Worm (Caenorhabditis elegans) whole organism, young adult: ENCODE results near the gene ZK402.1.
A peak's percentile ranks its signal among the peaks of the same experiment; 100 is the strongest.
"Not testable (repeated sequence)": the region's sequence is repeated elsewhere in the genome, so short reads cannot be mapped to it uniquely, and the experiment has no call there.

ENCODE experiments used
- F57C9.4 ChIP-seq: sonication (generic microtip); optimal IDR thresholded peaks from 2 replicates; lab custom pipeline; 2017; ENCODE audit warnings: mild to moderate bottlenecking, missing genetic modification characterization, missing compliant biosample characterization
- Y67H2A.10 ChIP-seq: fragments of 200-800 bp; sonication (Bioruptor generic); conservative IDR thresholded peaks from 2 replicates; pipeline ENCODE4 v1.3.6; 2022; ENCODE audit warnings: missing genetic modification reagents, missing genetic modification characterization, missing compliant biosample characterization
- ZK185.1 ChIP-seq: sonication (generic microtip); optimal IDR thresholded peaks from 2 replicates; lab custom pipeline; 2016; ENCODE audit warnings: mild to moderate bottlenecking, missing genetic modification characterization, missing compliant biosample characterization; ENCODE audit not compliant: poor library complexity, severe bottlenecking
- aptf-3 ChIP-seq: fragments of 200-800 bp; sonication (Bioruptor generic); IDR thresholded peaks from 2 replicates; pipeline ENCODE4 v1.3.6; 2022; ENCODE audit warnings: missing genetic modification characterization, missing compliant biosample characterization
- atf-7 ChIP-seq: sonication (generic microtip); optimal IDR thresholded peaks from 2 replicates; lab custom pipeline; 2017; ENCODE audit warnings: mild to moderate bottlenecking, missing genetic modification characterization, missing compliant biosample characterization
- attf-5 ChIP-seq: fragments of 200-800 bp; sonication (Bioruptor generic); optimal IDR thresholded peaks from 2 replicates; lab custom pipeline; 2018; ENCODE audit warnings: mild to moderate bottlenecking, missing genetic modification characterization, missing compliant biosample characterization
- cebp-1 ChIP-seq, 2 experiments: fragments of 200-800 bp in 1 of 2; sonication (Bioruptor generic) in 1 of 2; sonication (generic microtip) in 1 of 2; IDR thresholded peaks in 1 of 2; optimal IDR thresholded peaks in 1 of 2; 2 replicates each; pipeline versions ENCODE4 v1.3.6 to Lab custom; 2017 to 2022; ENCODE audit warnings: missing compliant biosample characterization in 2 of 2, missing genetic modification characterization in 2 of 2, mild to moderate bottlenecking in 1 of 2, missing genetic modification reagents in 1 of 2, moderate library complexity in 1 of 2
- chd-7 ChIP-seq: sonication (generic microtip); optimal IDR thresholded peaks from 2 replicates; lab custom pipeline; 2016; ENCODE audit warnings: mild to moderate bottlenecking, missing genetic modification characterization, moderate library complexity, missing compliant biosample characterization
- dox-1 ChIP-seq: fragments of 200-800 bp; sonication (Bioruptor generic); IDR thresholded peaks from 2 replicates; pipeline ENCODE4 v1.3.6; 2022; ENCODE audit warnings: missing genetic modification reagents, missing genetic modification characterization, missing compliant biosample characterization
- dpff-1 ChIP-seq: sonication (generic microtip); optimal IDR thresholded peaks from 2 replicates; lab custom pipeline; 2017; ENCODE audit warnings: mild to moderate bottlenecking, missing genetic modification characterization, missing compliant biosample characterization
- egl-18 ChIP-seq: fragments of 200-800 bp; sonication (Bioruptor generic); IDR thresholded peaks from 2 replicates; pipeline ENCODE4 v1.3.6; 2022; ENCODE audit warnings: missing genetic modification reagents, missing genetic modification characterization, missing compliant biosample characterization
- egl-44 ChIP-seq: fragments of 200-800 bp; sonication (Bioruptor generic); IDR thresholded peaks from 2 replicates; pipeline ENCODE4 v1.3.6; 2022; ENCODE audit warnings: missing genetic modification reagents, missing genetic modification characterization, missing compliant biosample characterization
- ekl-4 ChIP-seq: fragments of 200-800 bp; sonication (Bioruptor generic); IDR thresholded peaks from 2 replicates; pipeline ENCODE4 v1.3.6; 2022; ENCODE audit warnings: missing genetic modification reagents, missing genetic modification characterization, missing compliant biosample characterization
- fkh-3 ChIP-seq: sonication (generic microtip); optimal IDR thresholded peaks from 2 replicates; lab custom pipeline; 2016; ENCODE audit warnings: mild to moderate bottlenecking, missing genetic modification characterization, missing compliant biosample characterization
- gei-17 ChIP-seq: fragments of 200-800 bp; sonication (Bioruptor generic); optimal IDR thresholded peaks from 2 replicates; lab custom pipeline; 2018; ENCODE audit warnings: mild to moderate bottlenecking, missing genetic modification characterization, missing compliant biosample characterization
- hmg-1.2 ChIP-seq: fragments of 200-800 bp; sonication (Bioruptor generic); IDR thresholded peaks from 2 replicates; pipeline ENCODE4 v1.3.6; 2022; ENCODE audit warnings: missing genetic modification reagents, missing genetic modification characterization, missing compliant biosample characterization
- lin-26 ChIP-seq: fragments of 200-800 bp; sonication (Bioruptor generic); IDR thresholded peaks from 2 replicates; pipeline ENCODE4 v1.3.6; 2022; ENCODE audit warnings: missing genetic modification reagents, missing genetic modification characterization, missing compliant biosample characterization
- lir-1 ChIP-seq: fragments of 200-800 bp; sonication (Bioruptor generic); conservative IDR thresholded peaks from 2 replicates; pipeline ENCODE4 v1.3.6; 2022; ENCODE audit warnings: missing genetic modification reagents, missing genetic modification characterization, missing compliant biosample characterization
- lsl-1 ChIP-seq: fragments of 200-800 bp; sonication (Bioruptor generic); optimal IDR thresholded peaks from 2 replicates; lab custom pipeline; 2018; ENCODE audit warnings: mild to moderate bottlenecking, missing genetic modification characterization, moderate library complexity, missing compliant biosample characterization
- madf-10 ChIP-seq: sonication (generic microtip); optimal IDR thresholded peaks from 2 replicates; lab custom pipeline; 2016; ENCODE audit warnings: mild to moderate bottlenecking, missing genetic modification characterization, missing compliant biosample characterization
- madf-6 ChIP-seq: fragments of 200-800 bp; sonication (Bioruptor generic); IDR thresholded peaks from 2 replicates; pipeline ENCODE4 v1.3.6; 2022; ENCODE audit warnings: missing genetic modification reagents, missing genetic modification characterization, missing compliant biosample characterization
- mcd-1 ChIP-seq: fragments of 200-800 bp; sonication (Bioruptor generic); IDR thresholded peaks from 2 replicates; pipeline ENCODE4 v1.3.6; 2022; ENCODE audit warnings: missing genetic modification reagents, missing genetic modification characterization, missing compliant biosample characterization
- nfya-2 ChIP-seq: fragments of 200-800 bp; sonication (Bioruptor generic); IDR thresholded peaks from 2 replicates; pipeline ENCODE4 v1.3.6; 2022; ENCODE audit warnings: missing genetic modification reagents, missing genetic modification characterization, missing compliant biosample characterization
- nhr-80 ChIP-seq: sonication (generic microtip); optimal IDR thresholded peaks from 2 replicates; lab custom pipeline; 2016; ENCODE audit warnings: missing genetic modification characterization, missing compliant biosample characterization
- nhr-90 ChIP-seq: sonication (generic microtip); optimal IDR thresholded peaks from 2 replicates; lab custom pipeline; 2016; ENCODE audit warnings: missing genotype, mild to moderate bottlenecking, missing genetic modification characterization, missing compliant biosample characterization
- unc-130 ChIP-seq: sonication (generic microtip); optimal IDR thresholded peaks from 2 replicates; lab custom pipeline; 2016; ENCODE audit warnings: missing genetic modification reagents, missing genetic modification characterization, missing compliant biosample characterization
- zfh-2 ChIP-seq: fragments of 200-800 bp; sonication (Bioruptor generic); conservative IDR thresholded peaks from 2 replicates; pipeline ENCODE4 v1.3.6; 2022; ENCODE audit warnings: missing genetic modification reagents, missing genetic modification characterization, missing compliant biosample characterization
- ztf-18 ChIP-seq: sonication (generic microtip); optimal IDR thresholded peaks from 2 replicates; lab custom pipeline; 2016; ENCODE audit warnings: missing genotype, mild to moderate bottlenecking, missing genetic modification characterization, missing compliant biosample characterization
- ztf-26 ChIP-seq: sonication (generic microtip); optimal IDR thresholded peaks from 2 replicates; lab custom pipeline; 2017; ENCODE audit warnings: missing genetic modification characterization, missing compliant biosample characterization

Gene ZK402.1

ce11 chrX:1419163-1419696 lies 15.2 kb downstream of the ZK402.1 start, which contains the start of gene F19G12.9:
TSS of gene F19G12.9 (plus strand) at chrX:1419213.
- TF ChIP-seq mcd-1 (GFP tag; lab: Robert Waterston, UW) (peak; percentile 84), ztf-18 (tag; lab: Kevin White, UChicago) (no peak), nhr-80 (tag; lab: Kevin White, UChicago) (peak; percentile 9), hmg-1.2 (GFP tag; lab: Robert Waterston, UW) (peak; percentile 58)
- TF ChIP-seq, all 124 proteins: peak for 3

- TF ChIP-seq mcd-1 (GFP tag; lab: Robert Waterston, UW) (peak; percentile 46), nhr-80 (tag; lab: Kevin White, UChicago) (peak; percentile 9), madf-10 (tag; lab: Kevin White, UChicago) (no peak), attf-5 (GFP tag; lab: Kevin White, UChicago) (no peak)
Observed at ce11 chrX:1420524-1420923, 16.5 kb downstream of the ZK402.1 start.

- TF ChIP-seq mcd-1 (GFP tag; lab: Robert Waterston, UW) (0 out of 2 replicates have a peak, but pooled peaks have one; percentile 13), nhr-80 (tag; lab: Kevin White, UChicago) (peak; percentile 51), dox-1 (GFP tag; lab: Robert Waterston, UW) (peak; percentile 60; the same call in 1 of the 2 replicates)
Observed at ce11 chrX:1422221-1422620, 18.1 kb downstream of the ZK402.1 start.

ce11 chrX:1424509-1424908 lies 20.4 kb downstream of the ZK402.1 start, which contains the start of gene F19G12.3:
TSS of gene F19G12.3 (plus strand) at chrX:1424809.
- no peak for TF ChIP-seq F57C9.4 (tag; lab: Kevin White, UChicago)
- TF ChIP-seq lir-1 (GFP tag; lab: Robert Waterston, UW): no peak
- TF ChIP-seq zfh-2 (GFP tag; lab: Robert Waterston, UW): 0 out of 2 replicates have a peak, but pooled peaks have one; percentile 8

- TF ChIP-seq ekl-4 (GFP tag; lab: Robert Waterston, UW) (no peak), madf-6 (GFP tag; lab: Robert Waterston, UW) (no peak), unc-130 (GFP tag; lab: Kevin White, UChicago) (no peak), chd-7 (tag; lab: Kevin White, UChicago) (no peak), nfya-2 (GFP tag; lab: Robert Waterston, UW) (no peak), lin-26 (GFP tag; lab: Robert Waterston, UW) (no peak), aptf-3 (no peak)
Observed at ce11 chrX:1426425-1426824, 22.4 kb downstream of the ZK402.1 start, which contains the start of gene F19G12.11. TSS of gene F19G12.11 (minus strand) at chrX:1426525.

- not testable (repeated sequence) for TF ChIP-seq lsl-1 (GFP tag; lab: Kevin White, UChicago); fkh-3; nhr-90
Observed at ce11 chrX:1430707-1431106, 26.6 kb downstream of the ZK402.1 start, which contains the start of gene F19G12.1. TSS of gene F19G12.1 (plus strand) at chrX:1431007.

- TF ChIP-seq ztf-26 (tag; lab: Kevin White, UChicago) (no peak), dox-1 (GFP tag; lab: Robert Waterston, UW) (peak; percentile 31; the same call in 1 of the 2 replicates), ZK185.1 (tag; lab: Kevin White, UChicago) (peak; percentile 8), atf-7 (tag; lab: Kevin White, UChicago) (no peak), Y67H2A.10 (GFP tag; lab: Robert Waterston, UW) (no peak), cebp-1 (GFP tag; IDR thresholded peaks at IDR 0.05; lab: Robert Waterston, UW) (no peak), cebp-1 (tag; optimal IDR thresholded peaks at IDR 0.05; lab: Kevin White, UChicago) (peak; percentile 9), egl-44 (0 out of 2 replicates have a peak, but pooled peaks have one; percentile 23), egl-18 (no peak), dpff-1 (tag; lab: Kevin White, UChicago) (no peak), gei-17 (peak; percentile 59)
- TF ChIP-seq, all 124 proteins: peak for 5
Observed at ce11 chrX:1437097-1437496, 33.0 kb downstream of the ZK402.1 start.
